Fruit fly (Drosophila melanogaster): ENCODE results near the gene CG9515.

dm6 chr2L:8974506-8974905 lies 31.4 kb upstream of the CG9515 start:
- TF ChIP-seq CG18476 (GFP tag; optimal IDR thresholded peaks at IDR 0.05) (no peak), CG13424 (tag; optimal IDR thresholded peaks at IDR 0.05) (no peak), ash1 (GFP tag; optimal IDR thresholded peaks at IDR 0.05) (no peak), oc (tag; optimal IDR thresholded peaks at IDR 0.05) (no peak), esg (GFP tag; conservative IDR thresholded peaks at IDR 0.05) (no peak), CG17359 (tag; optimal IDR thresholded peaks at IDR 0.05) (no peak), CG12071 (GFP tag; optimal IDR thresholded peaks at IDR 0.05) (no peak), CG4730 (GFP tag; IDR thresholded peaks at IDR 0.05) (no peak), bab2 (GFP tag; optimal IDR thresholded peaks at IDR 0.05) (no peak), z (GFP tag; IDR thresholded peaks at IDR 0.05) (no peak)
